Worm (Caenorhabditis elegans) whole organism, L4 larva: ENCODE data around the gene F41B4.3.

Experiments
- F26F4.8 ChIP-seq: fragments of 200-800 bp; sonication (Bioruptor generic); conservative IDR thresholded peaks from 2 replicates; pipeline ENCODE4 v1.3.6; 2022; ENCODE audit warnings: missing genetic modification characterization, missing compliant biosample characterization
- F44E2.7 ChIP-seq: fragments of 200-800 bp; sonication (Bioruptor generic); IDR thresholded peaks from 2 replicates; pipeline ENCODE4 v2.1.2; 2022; ENCODE audit warnings: missing genetic modification characterization, missing compliant biosample characterization
- F49E8.2 ChIP-seq: sonication (generic microtip); optimal IDR thresholded peaks from 2 replicates; lab custom pipeline; 2016; ENCODE audit warnings: missing compliant biosample characterization, mild to moderate bottlenecking, missing genetic modification characterization, borderline replicate concordance
- T20F7.1 ChIP-seq: fragments of 200-800 bp; sonication (Bioruptor generic); optimal IDR thresholded peaks from 2 replicates; lab custom pipeline; 2018; ENCODE audit warnings: mild to moderate bottlenecking, missing genetic modification characterization, missing compliant biosample characterization
- aha-1 ChIP-seq: fragments of 150-350 bp; peaks from one replicate; lab custom pipeline; 2014; ENCODE audit warnings: missing biosample characterization, missing genetic modification characterization
- ama-1 ChIP-seq: fragments of 150-350 bp; optimal IDR thresholded peaks from 2 replicates; lab custom pipeline; 2014; ENCODE audit warnings: inconsistent platforms, mixed read lengths
- attf-4 ChIP-seq: sonication (generic microtip); optimal IDR thresholded peaks from 3 replicates; lab custom pipeline; 2017; ENCODE audit warnings: missing biosample characterization, missing genetic modification characterization
- ceh-20 ChIP-seq: fragments of 200-800 bp; sonication (Bioruptor generic); IDR thresholded peaks from 2 replicates; pipeline ENCODE4 v1.3.6; 2022; ENCODE audit warnings: missing genetic modification reagents, missing genetic modification characterization, missing compliant biosample characterization
- ceh-44 ChIP-seq: fragments of 200-800 bp; sonication (Bioruptor generic); IDR thresholded peaks from 2 replicates; pipeline ENCODE4 v1.3.6; 2022; ENCODE audit warnings: missing genetic modification reagents, missing genetic modification characterization, missing compliant biosample characterization
- ceh-62 ChIP-seq: sonication (generic microtip); optimal IDR thresholded peaks from 2 replicates; lab custom pipeline; 2017; ENCODE audit warnings: missing biosample characterization, missing genetic modification characterization
- ces-1 ChIP-seq: fragments of 150-350 bp; sonication (generic microtip); optimal IDR thresholded peaks from 4 replicates; lab custom pipeline; 2014; ENCODE audit warnings: missing biosample characterization, missing genetic modification reagents, missing genetic modification characterization
- ctbp-1 ChIP-seq: fragments of 200-800 bp; sonication (Bioruptor generic); IDR thresholded peaks from 2 replicates; pipeline ENCODE4 v1.3.6; 2022; ENCODE audit warnings: missing genetic modification reagents, missing genetic modification characterization, missing compliant biosample characterization
- fkh-10 ChIP-seq: fragments of 150-350 bp; optimal IDR thresholded peaks from 2 replicates; lab custom pipeline; 2014; ENCODE audit warnings: missing biosample characterization, missing genetic modification reagents, missing genetic modification characterization
- hif-1 ChIP-seq, 2 experiments: sonication (generic microtip); optimal IDR thresholded peaks; 2 replicates each; lab custom pipeline; 2016 to 2017; ENCODE audit warnings: missing compliant biosample characterization in 2 of 2, missing genetic modification characterization in 2 of 2, missing genetic modification reagents in 2 of 2, missing genotype in 2 of 2, mild to moderate bottlenecking in 1 of 2
- hlh-30 ChIP-seq: sonication (generic microtip); optimal IDR thresholded peaks from 2 replicates; lab custom pipeline; 2017; ENCODE audit warnings: antibody characterized with exemption, mild to moderate bottlenecking, missing genetic modification characterization, missing compliant biosample characterization; ENCODE audit not compliant: insufficient read depth
- hmg-1.1 ChIP-seq: fragments of 200-800 bp; sonication (Bioruptor generic); IDR thresholded peaks from 2 replicates; pipeline ENCODE4 v1.3.6; 2022; ENCODE audit warnings: missing genetic modification reagents, missing genetic modification characterization, missing compliant biosample characterization
- jun-1 ChIP-seq: fragments of 150-350 bp; optimal IDR thresholded peaks from 2 replicates; lab custom pipeline; 2014; ENCODE audit warnings: missing biosample characterization, missing genetic modification reagents, missing genetic modification characterization
- lin-15B ChIP-seq: fragments of 150-350 bp; sonication (generic microtip); optimal IDR thresholded peaks from 3 replicates; lab custom pipeline; 2014; ENCODE audit warnings: missing biosample characterization, missing genetic modification characterization
- lin-38 ChIP-seq: fragments of 200-800 bp; sonication (Bioruptor generic); IDR thresholded peaks from 2 replicates; pipeline ENCODE4 v1.3.6; 2022; ENCODE audit warnings: missing genetic modification reagents, missing genetic modification characterization, missing compliant biosample characterization
- nhr-102 ChIP-seq: sonication (generic microtip); optimal IDR thresholded peaks from 2 replicates; lab custom pipeline; 2016; ENCODE audit warnings: mild to moderate bottlenecking, missing genetic modification characterization, moderate library complexity, missing compliant biosample characterization
- nhr-111 ChIP-seq: fragments of 200-800 bp; sonication (Bioruptor generic); optimal IDR thresholded peaks from 2 replicates; lab custom pipeline; 2018; ENCODE audit warnings: mild to moderate bottlenecking, missing genetic modification characterization, missing compliant biosample characterization
- nhr-41 ChIP-seq: fragments of 200-800 bp; sonication (Bioruptor generic); IDR thresholded peaks from 2 replicates; pipeline ENCODE4 v1.3.6; 2022; ENCODE audit warnings: missing genetic modification reagents, missing genetic modification characterization, missing compliant biosample characterization
- nhr-48 ChIP-seq: sonication (generic microtip); optimal IDR thresholded peaks from 2 replicates; lab custom pipeline; 2016; ENCODE audit warnings: mild to moderate bottlenecking, missing genetic modification characterization, missing compliant biosample characterization
- php-3 ChIP-seq: fragments of 200-800 bp; sonication (Bioruptor generic); IDR thresholded peaks from 2 replicates; pipeline ENCODE4 v1.3.6; 2022; ENCODE audit warnings: missing genetic modification reagents, missing genetic modification characterization, missing compliant biosample characterization
- saeg-2 ChIP-seq: fragments of 200-800 bp; sonication (Bioruptor generic); IDR thresholded peaks from 2 replicates; pipeline ENCODE4 v1.3.6; 2022; ENCODE audit warnings: missing genetic modification reagents, missing genetic modification characterization, missing compliant biosample characterization
- skn-1 ChIP-seq: fragments of 150-350 bp; optimal IDR thresholded peaks from 2 replicates; lab custom pipeline; 2014; ENCODE audit warnings: missing biosample characterization, missing genetic modification characterization
- spr-1 ChIP-seq: sonication (generic microtip); optimal IDR thresholded peaks from 2 replicates; lab custom pipeline; 2016; ENCODE audit warnings: mild to moderate bottlenecking, missing genetic modification characterization, missing compliant biosample characterization
- spr-3 ChIP-seq: fragments of 200-800 bp; sonication (Bioruptor generic); optimal IDR thresholded peaks from 2 replicates; lab custom pipeline; 2018; ENCODE audit warnings: mild to moderate bottlenecking, missing genetic modification characterization, missing compliant biosample characterization
- unc-62 ChIP-seq, 3 experiments: fragments of 150-350 bp in 1 of 3; sonication (generic microtip); optimal IDR thresholded peaks in 2 of 3; peaks in 1 of 3; 1 replicate in 1 of 3; 2 replicates in 2 of 3; lab custom pipeline; 2014 to 2017; ENCODE audit warnings: missing biosample characterization in 3 of 3, missing genetic modification characterization in 3 of 3, missing genetic modification reagents in 3 of 3, missing genotype in 1 of 3
- zip-2 ChIP-seq: fragments of 150-350 bp; optimal IDR thresholded peaks from 2 replicates; lab custom pipeline; 2014; ENCODE audit warnings: missing biosample characterization, missing genetic modification characterization

The F41B4.3 gene

ce11 chrX:6863032-6863431 is 27.1 kb upstream of the F41B4.3 start, which contains the start of gene nep-4:
Gene nep-4, minus strand, starts transcription at chrX:6863424.
- no peak for TF ChIP-seq zip-2
- peak; percentile 93 for TF ChIP-seq aha-1 (tag; lab: Kevin White, UChicago)
- TF ChIP-seq nhr-48: no peak
- TF ChIP-seq F26F4.8: no peak
- TF ChIP-seq ceh-44 (GFP tag; lab: Robert Waterston, UW): no peak

- TF ChIP-seq T20F7.1 (GFP tag; lab: Kevin White, UChicago) (no peak), F44E2.7 (no peak), nhr-111 (GFP tag; lab: Kevin White, UChicago) (no peak), ama-1 (no peak), nhr-102 (tag; lab: Kevin White, UChicago) (no peak), ceh-62 (tag; lab: Kevin White, UChicago) (no peak), F49E8.2 (tag; lab: Kevin White, UChicago) (no peak), jun-1 (tag; lab: Kevin White, UChicago) (no peak), spr-3 (GFP tag; lab: Kevin White, UChicago) (no peak), zip-2 (no peak), aha-1 (tag; lab: Kevin White, UChicago) (peak; percentile 79), nhr-41 (no peak), unc-62 (GFP tag; optimal IDR thresholded peaks at IDR 0.05 in 1 of 2; lab: Kevin White, UChicago) (peak in 1 of 2 experiments; percentile 57), unc-62 (tag; optimal IDR thresholded peaks at IDR 0.05; lab: Kevin White, UChicago) (no peak), attf-4 (tag; lab: Kevin White, UChicago) (no peak)
Observed at ce11 chrX:6861564-6861963, 25.6 kb upstream of the F41B4.3 start.

- TF ChIP-seq hlh-30 (tag; lab: Kevin White, UChicago): no peak
- peak; percentile 31; the same call in 1 of the 2 replicates for TF ChIP-seq ctbp-1 (GFP tag; lab: Robert Waterston, UW)
- peak in 1 of 2 experiments; percentile 32 for TF ChIP-seq unc-62 (GFP tag; optimal IDR thresholded peaks at IDR 0.05 in 1 of 2; lab: Kevin White, UChicago)
- TF ChIP-seq unc-62 (tag; optimal IDR thresholded peaks at IDR 0.05; lab: Kevin White, UChicago): no peak
- 0 out of 2 replicates have a peak, but pooled peaks have one; percentile 18 for TF ChIP-seq hmg-1.1 (GFP tag; lab: Robert Waterston, UW)
- TF ChIP-seq lin-15B (tag; lab: Kevin White, UChicago): no peak
- TF ChIP-seq ces-1: peak; percentile 91
- TF ChIP-seq fkh-10 (GFP tag; lab: Kevin White, UChicago): peak; percentile 16
- TF ChIP-seq skn-1 (tag; lab: Kevin White, UChicago): no peak
Observed at ce11 chrX:6856793-6857192, 20.9 kb upstream of the F41B4.3 start.

- TF ChIP-seq hif-1 (tag; optimal IDR thresholded peaks at IDR 0.05; lab: Kevin White, UChicago): no peak
- TF ChIP-seq saeg-2 (GFP tag; lab: Robert Waterston, UW): no peak
- peak in 1 of 2 experiments; percentile 87 for TF ChIP-seq unc-62 (GFP tag; optimal IDR thresholded peaks at IDR 0.05 in 1 of 2; lab: Kevin White, UChicago)
- TF ChIP-seq unc-62 (tag; optimal IDR thresholded peaks at IDR 0.05; lab: Kevin White, UChicago): no peak
- no peak for TF ChIP-seq php-3
- no peak for TF ChIP-seq nhr-102 (tag; lab: Kevin White, UChicago)
Observed at ce11 chrX:6853318-6853717, 17.4 kb upstream of the F41B4.3 start, which contains the start of gene rig-3. Gene rig-3, plus strand, starts transcription at chrX:6853618.

ce11 chrX:6850412-6850811 is 14.5 kb upstream of the F41B4.3 start:
- TF ChIP-seq nhr-41 (no peak), unc-62 (GFP tag; optimal IDR thresholded peaks at IDR 0.05 in 1 of 2; lab: Kevin White, UChicago) (peak in 1 of 2 experiments; percentile 96), unc-62 (tag; optimal IDR thresholded peaks at IDR 0.05; lab: Kevin White, UChicago) (no peak), aha-1 (tag; lab: Kevin White, UChicago) (peak; percentile 29), ceh-20 (no peak)

ce11 chrX:6848596-6848995 is 12.7 kb upstream of the F41B4.3 start:
- TF ChIP-seq aha-1 (tag; lab: Kevin White, UChicago) (peak; percentile 72), lin-38 (GFP tag; lab: Robert Waterston, UW) (no peak), spr-1 (tag; lab: Kevin White, UChicago) (no peak)
